Fruit fly (Drosophila melanogaster) whole organism, embryonic: ENCODE results near the gene mRRF1.

ENCODE experiments used
- Atf6 ChIP-seq: fragments of 200-800 bp; sonication (Bioruptor generic); IDR thresholded peaks from 2 replicates; pipeline ENCODE4 v1.3.6; 2022; ENCODE audit warnings: missing biosample characterization, missing genetic modification characterization
- Awh ChIP-seq: fragments of 200-800 bp; sonication (Bioruptor generic); IDR thresholded peaks from 2 replicates; pipeline ENCODE4, ENCODE4 v1.3.6; 2022; ENCODE audit warnings: missing biosample characterization, missing genetic modification characterization
- CG10462 ChIP-seq: fragments of 200-800 bp; sonication (Bioruptor generic); optimal IDR thresholded peaks from 2 replicates; lab custom pipeline; 2016; ENCODE audit warnings: missing biosample characterization, missing genetic modification characterization
- CG10543 ChIP-seq: fragments of 200-800 bp; sonication (Bioruptor generic); optimal IDR thresholded peaks from 3 replicates; lab custom pipeline; 2017; ENCODE audit warnings: missing biosample characterization, mild to moderate bottlenecking, missing genetic modification characterization, moderate library complexity
- CG12155 ChIP-seq: fragments of 200-800 bp; sonication (Bioruptor generic); optimal IDR thresholded peaks from 3 replicates; lab custom pipeline; 2016; ENCODE audit warnings: missing biosample characterization, missing genetic modification characterization
- CG12744 ChIP-seq: fragments of 200-800 bp; sonication (Bioruptor generic); optimal IDR thresholded peaks from 2 replicates; lab custom pipeline; 2016; ENCODE audit warnings: missing biosample characterization, missing genetic modification characterization
- CG2116 ChIP-seq: fragments of 200-800 bp; sonication (Bioruptor generic); optimal IDR thresholded peaks from 3 replicates; lab custom pipeline; 2018; ENCODE audit warnings: missing biosample characterization, mild to moderate bottlenecking, missing genetic modification characterization
- CG2120 ChIP-seq: fragments of 200-800 bp; sonication (Bioruptor generic); optimal IDR thresholded peaks from 3 replicates; lab custom pipeline; 2016; ENCODE audit warnings: missing biosample characterization, missing genetic modification characterization
- CG2199 ChIP-seq: fragments of 200-800 bp; sonication (Bioruptor generic); IDR thresholded peaks from 3 replicates; pipeline ENCODE4 v1.3.6; 2022; ENCODE audit warnings: missing biosample characterization, missing genetic modification characterization
- CG31224 ChIP-seq: fragments of 200-800 bp; sonication (Bioruptor generic); IDR thresholded peaks from 2 replicates; pipeline ENCODE4 v1.3.6; 2022; ENCODE audit warnings: missing biosample characterization, missing genetic modification characterization
- CG34224 ChIP-seq: fragments of 200-800 bp; sonication (Bioruptor generic); IDR thresholded peaks from 3 replicates; pipeline ENCODE4 v1.3.6; 2022; ENCODE audit warnings: missing biosample characterization, missing genetic modification characterization; ENCODE audit not compliant: partially characterized antibody
- CG34422 ChIP-seq: fragments of 200-800 bp; sonication (Bioruptor generic); IDR thresholded peaks from 3 replicates; pipeline ENCODE4 v1.3.6; 2022; ENCODE audit warnings: missing biosample characterization, missing genetic modification characterization
- CG3726 ChIP-seq: fragments of 200-800 bp; sonication (Bioruptor generic); IDR thresholded peaks from 3 replicates; pipeline ENCODE4, ENCODE4 v1.3.6; 2022; ENCODE audit warnings: missing biosample characterization, missing genetic modification characterization
- CG3838 ChIP-seq: fragments of 200-800 bp; sonication (Bioruptor generic); optimal IDR thresholded peaks from 3 replicates; lab custom pipeline; 2016; ENCODE audit warnings: missing biosample characterization, missing genetic modification characterization
- CG4424 ChIP-seq: fragments of 200-800 bp; sonication (Bioruptor generic); optimal IDR thresholded peaks from 3 replicates; lab custom pipeline; 2016; ENCODE audit warnings: missing biosample characterization, missing genetic modification characterization
- CG4617 ChIP-seq: fragments of 200-800 bp; sonication (Bioruptor generic); optimal IDR thresholded peaks from 3 replicates; lab custom pipeline; 2016; ENCODE audit warnings: missing biosample characterization, missing genetic modification characterization, borderline replicate concordance
- CG4820 ChIP-seq: fragments of 200-800 bp; sonication (Bioruptor generic); optimal IDR thresholded peaks from 3 replicates; lab custom pipeline; 2016; ENCODE audit warnings: missing biosample characterization, missing genetic modification characterization
- CG6854 ChIP-seq: fragments of 200-800 bp; sonication (Bioruptor generic); optimal IDR thresholded peaks from 3 replicates; lab custom pipeline; 2017; ENCODE audit warnings: missing biosample characterization, mild to moderate bottlenecking, missing genetic modification characterization
- CG7786 ChIP-seq: fragments of 200-800 bp; sonication (Bioruptor generic); optimal IDR thresholded peaks from 2 replicates; lab custom pipeline; 2016; ENCODE audit warnings: missing biosample characterization, missing genetic modification characterization
- CG7963 ChIP-seq: fragments of 200-800 bp; sonication (Bioruptor generic); IDR thresholded peaks from 3 replicates; pipeline ENCODE4 v1.3.6; 2022; ENCODE audit warnings: missing biosample characterization, missing genetic modification characterization; ENCODE audit not compliant: partially characterized antibody
- CG9932 ChIP-seq: fragments of 200-800 bp; sonication (Bioruptor generic); IDR thresholded peaks from 2 replicates; pipeline ENCODE4 v1.3.6; 2022; ENCODE audit warnings: missing biosample characterization, missing genetic modification characterization
- Doc2 ChIP-seq: fragments of 200-800 bp; sonication (Bioruptor generic); IDR thresholded peaks from 2 replicates; pipeline ENCODE4 v1.3.6; 2022; ENCODE audit warnings: missing biosample characterization, missing genetic modification characterization
- E2f2 ChIP-seq: fragments of 200-800 bp; sonication (Bioruptor generic); IDR thresholded peaks from 2 replicates; pipeline ENCODE4 v1.3.6; 2022; ENCODE audit warnings: missing biosample characterization, missing genetic modification characterization
- ERR ChIP-seq: fragments of 200-800 bp; sonication (Bioruptor generic); optimal IDR thresholded peaks from 2 replicates; lab custom pipeline; 2016; ENCODE audit warnings: missing biosample characterization, missing genetic modification characterization
- Elba2 ChIP-seq: fragments of 200-800 bp; sonication (Bioruptor generic); optimal IDR thresholded peaks from 3 replicates; lab custom pipeline; 2016; ENCODE audit warnings: missing biosample characterization, missing genetic modification characterization
- HLH54F ChIP-seq: fragments of 200-800 bp; sonication (Bioruptor generic); optimal IDR thresholded peaks from 3 replicates; lab custom pipeline; 2016; ENCODE audit warnings: missing biosample characterization, missing genetic modification characterization
- HmgZ ChIP-seq: fragments of 200-800 bp; sonication (Bioruptor generic); optimal IDR thresholded peaks from 2 replicates; lab custom pipeline; 2018; ENCODE audit warnings: missing biosample characterization, mild to moderate bottlenecking, missing genetic modification characterization
- Hmr ChIP-seq: fragments of 200-800 bp; sonication (Bioruptor generic); optimal IDR thresholded peaks from 3 replicates; lab custom pipeline; 2017; ENCODE audit warnings: mild to moderate bottlenecking, missing biosample characterization, missing genetic modification reagents, missing genetic modification characterization
- Mad ChIP-seq: fragments of 200-800 bp; sonication (Bioruptor generic); optimal IDR thresholded peaks from 2 replicates; lab custom pipeline; 2016; ENCODE audit warnings: missing biosample characterization, missing genetic modification characterization
- Max ChIP-seq: fragments of 200-800 bp; sonication (Bioruptor generic); optimal IDR thresholded peaks from 2 replicates; lab custom pipeline; 2016; ENCODE audit warnings: missing biosample characterization, mild to moderate bottlenecking, missing genetic modification characterization
- PHDP ChIP-seq: fragments of 200-800 bp; sonication (Bioruptor generic); optimal IDR thresholded peaks from 3 replicates; lab custom pipeline; 2018; ENCODE audit warnings: missing biosample characterization, mild to moderate bottlenecking, missing genetic modification characterization, moderate library complexity
- Spps ChIP-seq: fragments of 200-800 bp; sonication (Bioruptor generic); optimal IDR thresholded peaks from 2 replicates; lab custom pipeline; 2018; ENCODE audit warnings: missing biosample characterization, mild to moderate bottlenecking, missing genetic modification characterization
- Vsx1 ChIP-seq: fragments of 200-800 bp; sonication (Bioruptor generic); optimal IDR thresholded peaks from 2 replicates; lab custom pipeline; 2017; ENCODE audit warnings: missing biosample characterization, mild to moderate bottlenecking, missing genetic modification characterization, missing genetic modification reagents
- az2 ChIP-seq: fragments of 200-800 bp; sonication (Bioruptor generic); optimal IDR thresholded peaks from 3 replicates; lab custom pipeline; 2016; ENCODE audit warnings: missing biosample characterization, missing genetic modification characterization
- bab2 ChIP-seq: fragments of 200-800 bp; sonication (Bioruptor generic); optimal IDR thresholded peaks from 2 replicates; lab custom pipeline; 2016; ENCODE audit warnings: missing biosample characterization, missing genetic modification characterization
- crp ChIP-seq, 2 experiments: fragments of 200-800 bp; sonication (Bioruptor generic); optimal IDR thresholded peaks; 2 replicates in 1 of 2; 3 replicates in 1 of 2; lab custom pipeline; 2017; ENCODE audit warnings: missing biosample characterization in 2 of 2, missing genetic modification characterization in 2 of 2, mild to moderate bottlenecking in 1 of 2, moderate library complexity in 1 of 2
- dati ChIP-seq: fragments of 200-800 bp; sonication (Bioruptor generic); IDR thresholded peaks from 2 replicates; pipeline ENCODE4 v1.3.6; 2022; ENCODE audit warnings: missing biosample characterization, missing genetic modification characterization
- dimm ChIP-seq: fragments of 200-800 bp; sonication (Bioruptor generic); IDR thresholded peaks from 2 replicates; pipeline ENCODE4 v1.3.6; 2022; ENCODE audit warnings: missing biosample characterization, missing genetic modification characterization
- fd3F ChIP-seq: fragments of 200-800 bp; sonication (Bioruptor generic); optimal IDR thresholded peaks from 2 replicates; lab custom pipeline; 2018; ENCODE audit warnings: missing biosample characterization, mild to moderate bottlenecking, missing genetic modification characterization, moderate library complexity
- ftz-f1 ChIP-seq: fragments of 200-800 bp; sonication (Bioruptor generic); optimal IDR thresholded peaks from 2 replicates; lab custom pipeline; 2016; ENCODE audit warnings: missing biosample characterization, missing genetic modification characterization
- gce ChIP-seq: fragments of 200-800 bp; sonication (Bioruptor generic); IDR thresholded peaks from 3 replicates; pipeline ENCODE4 v1.3.6; 2022; ENCODE audit warnings: missing biosample characterization, missing genetic modification characterization
- gro ChIP-seq: fragments of 200-800 bp; sonication (Bioruptor generic); optimal IDR thresholded peaks from 2 replicates; lab custom pipeline; 2016; ENCODE audit warnings: missing biosample characterization, missing genetic modification characterization
- ind ChIP-seq: fragments of 200-800 bp; sonication (Bioruptor generic); optimal IDR thresholded peaks from 3 replicates; lab custom pipeline; 2016; ENCODE audit warnings: missing biosample characterization, missing genetic modification characterization
- insv ChIP-seq, 2 experiments: fragments of 200-800 bp; sonication (Bioruptor generic); optimal IDR thresholded peaks; 3 replicates each; lab custom pipeline; 2016 to 2018; ENCODE audit warnings: missing biosample characterization in 2 of 2, missing genetic modification characterization in 2 of 2
- lab ChIP-seq: fragments of 200-800 bp; sonication (Bioruptor generic); optimal IDR thresholded peaks from 3 replicates; lab custom pipeline; 2017; ENCODE audit warnings: missing biosample characterization, missing genetic modification characterization, mild to moderate bottlenecking, moderate library complexity, missing genetic modification reagents
- tin ChIP-seq: fragments of 200-800 bp; sonication (Bioruptor generic); optimal IDR thresholded peaks from 3 replicates; lab custom pipeline; 2016; ENCODE audit warnings: missing biosample characterization, missing genetic modification characterization
- trem ChIP-seq: fragments of 200-800 bp; optimal IDR thresholded peaks from 3 replicates; lab custom pipeline; 2019; ENCODE audit warnings: missing biosample characterization, mild to moderate bottlenecking, missing genetic modification characterization, moderate library complexity
- ttk ChIP-seq: fragments of 200-800 bp; sonication (Bioruptor generic); IDR thresholded peaks from 2 replicates; pipeline ENCODE4 v2.1.2; 2022; ENCODE audit warnings: missing biosample characterization, missing genetic modification characterization
- unc-4 ChIP-seq: fragments of 200-800 bp; sonication (Bioruptor generic); IDR thresholded peaks from 2 replicates; pipeline ENCODE4 v1.3.6; 2022; ENCODE audit warnings: missing biosample characterization, missing genetic modification characterization; ENCODE audit not compliant: partially characterized antibody
- unpg ChIP-seq: fragments of 200-800 bp; sonication (Bioruptor generic); optimal IDR thresholded peaks from 3 replicates; lab custom pipeline; 2018; ENCODE audit warnings: missing biosample characterization, mild to moderate bottlenecking, missing genetic modification characterization, moderate library complexity
- zen2 ChIP-seq: fragments of 200-800 bp; sonication (Bioruptor generic); IDR thresholded peaks from 3 replicates; pipeline ENCODE4 v1.3.6; 2022; ENCODE audit warnings: missing biosample characterization, missing genetic modification characterization; ENCODE audit not compliant: partially characterized antibody

The mRRF1 gene

dm6 chr3L:9333745-9334382 is 30.3 kb upstream of the mRRF1 start, which contains the start of gene PGRP-LA (continued):
- TF ChIP-seq trem (tag; lab: Kevin White, UChicago): no peak
- peak; percentile 63 for TF ChIP-seq PHDP (tag; lab: Kevin White, UChicago)
- no peak; the same call in 1 of the 2 replicates for TF ChIP-seq CG9932 (GFP tag; lab: Robert Waterston, UW)
- no peak for TF ChIP-seq gce (GFP tag; lab: Robert Waterston, UW)
- TF ChIP-seq Hmr: peak; percentile 27
- TF ChIP-seq ERR: no peak
- TF ChIP-seq lab (GFP tag; lab: Kevin White, UChicago): peak; percentile 46
- no peak for TF ChIP-seq CG12155 (GFP tag; lab: Kevin White, UChicago)
- no peak for TF ChIP-seq Max (GFP tag; lab: Kevin White, UChicago)
- TF ChIP-seq HmgZ (tag; lab: Kevin White, UChicago): no peak
- TF ChIP-seq gro: no peak
- TF ChIP-seq CG4820: no peak
- no peak for TF ChIP-seq ftz-f1 (GFP tag; lab: Kevin White, UChicago)
- no peak for TF ChIP-seq dimm (GFP tag; lab: Robert Waterston, UW)
- peak; percentile 46 for TF ChIP-seq unpg (GFP tag; lab: Kevin White, UChicago)
- TF ChIP-seq HLH54F (GFP tag; lab: Kevin White, UChicago): no peak
- TF ChIP-seq CG7963: no peak
- peak; percentile 54 for TF ChIP-seq E2f2 (GFP tag; lab: Robert Waterston, UW)
- TF ChIP-seq bab2 (GFP tag; lab: Kevin White, UChicago): no peak
- no peak for TF ChIP-seq insv (GFP tag; optimal IDR thresholded peaks at IDR 0.05; lab: Kevin White, UChicago)
- TF ChIP-seq CG2199 (GFP tag; lab: Robert Waterston, UW): no peak
- TF ChIP-seq CG2120 (GFP tag; lab: Kevin White, UChicago): peak; percentile 28
- TF ChIP-seq az2: peak; percentile 1
- TF ChIP-seq CG7786 (GFP tag; lab: Kevin White, UChicago): no peak
- TF ChIP-seq Elba2 (GFP tag; lab: Kevin White, UChicago): no peak
- TF ChIP-seq CG4617: no peak
- TF ChIP-seq CG3838: no peak
- no peak for TF ChIP-seq CG3726 (GFP tag; lab: Robert Waterston, UW)
- peak; percentile 25 for TF ChIP-seq fd3F (GFP tag; lab: Kevin White, UChicago)
- no peak for TF ChIP-seq Doc2
- no peak for TF ChIP-seq zen2 (GFP tag; lab: Robert Waterston, UW)
- TF ChIP-seq CG12744 (GFP tag; lab: Kevin White, UChicago): no peak
- peak; percentile 18 for TF ChIP-seq CG10543 (GFP tag; lab: Kevin White, UChicago)
- no peak for TF ChIP-seq unc-4 (GFP tag; lab: Robert Waterston, UW)
- TF ChIP-seq Awh (GFP tag; lab: Robert Waterston, UW): no peak
- no peak for TF ChIP-seq CG31224
- peak; percentile 17 for TF ChIP-seq ind (GFP tag; lab: Kevin White, UChicago)
- TF ChIP-seq CG34422 (GFP tag; lab: Robert Waterston, UW): no peak
- TF ChIP-seq Mad (GFP tag; lab: Kevin White, UChicago): no peak
- no peak for TF ChIP-seq CG10462 (GFP tag; lab: Kevin White, UChicago)
- TF ChIP-seq Vsx1 (GFP tag; lab: Kevin White, UChicago): no peak
- TF ChIP-seq CG6854: no peak
- TF ChIP-seq tin: peak; percentile 2
- peak; percentile 23 for TF ChIP-seq CG4424
- no peak for TF ChIP-seq CG34224 (GFP tag; lab: Robert Waterston, UW)
- TF ChIP-seq Atf6 (GFP tag; lab: Robert Waterston, UW): no peak
- no peak for TF ChIP-seq dati (GFP tag; lab: Robert Waterston, UW)
- TF ChIP-seq Spps: no peak
- TF ChIP-seq ttk (GFP tag; lab: Robert Waterston, UW): no peak
- no peak for TF ChIP-seq CG2116
- TF ChIP-seq crp (GFP tag; optimal IDR thresholded peaks at IDR 0.05; lab: Kevin White, UChicago): no peak
